Worm (Caenorhabditis elegans): Measurements from ENCODE around the gene gcy-22.
A peak's percentile ranks its signal among the peaks of the same experiment; 100 is the strongest.

ce11 chrV:20851847-20852386 is 27.1 kb upstream of the gcy-22 start, which contains the start of gene ndua-1:
- TF ChIP-seq ZK185.1 (tag; optimal IDR thresholded peaks at IDR 0.05; ENCODE audit: poor library complexity, severe bottlenecking) (peak; percentile 20), snpc-1.3 (tag; optimal IDR thresholded peaks at IDR 0.05; ENCODE audit: insufficient read depth) (peak; percentile 17), sptf-2 (GFP tag; optimal IDR thresholded peaks at IDR 0.05) (no peak), ztf-25 (GFP tag; IDR thresholded peaks at IDR 0.05) (no peak)

Measured in whole organism, young adult.